Worm (Caenorhabditis elegans): ENCODE results near the gene gldi-2.

Gene gldi-2

ce11 chrII:6782738-6783163 is 476 bp upstream of the gldi-2 start (continued):
- TF ChIP-seq sma-9 (GFP tag; optimal IDR thresholded peaks at IDR 0.05) (peak; percentile 61), sma-9 (tag; optimal IDR thresholded peaks at IDR 0.05) (no peak), nhr-12 (tag; optimal IDR thresholded peaks at IDR 0.05) (no peak), zag-1 (tag; optimal IDR thresholded peaks at IDR 0.05) (no peak), lin-39 (tag; optimal IDR thresholded peaks at IDR 0.05) (no peak), elt-1 (tag; optimal IDR thresholded peaks at IDR 0.05) (no peak), ceh-16 (tag; optimal IDR thresholded peaks at IDR 0.05) (no peak), lsy-2 (tag; optimal IDR thresholded peaks at IDR 0.05) (peak; percentile 38 to 65)

DNA sequence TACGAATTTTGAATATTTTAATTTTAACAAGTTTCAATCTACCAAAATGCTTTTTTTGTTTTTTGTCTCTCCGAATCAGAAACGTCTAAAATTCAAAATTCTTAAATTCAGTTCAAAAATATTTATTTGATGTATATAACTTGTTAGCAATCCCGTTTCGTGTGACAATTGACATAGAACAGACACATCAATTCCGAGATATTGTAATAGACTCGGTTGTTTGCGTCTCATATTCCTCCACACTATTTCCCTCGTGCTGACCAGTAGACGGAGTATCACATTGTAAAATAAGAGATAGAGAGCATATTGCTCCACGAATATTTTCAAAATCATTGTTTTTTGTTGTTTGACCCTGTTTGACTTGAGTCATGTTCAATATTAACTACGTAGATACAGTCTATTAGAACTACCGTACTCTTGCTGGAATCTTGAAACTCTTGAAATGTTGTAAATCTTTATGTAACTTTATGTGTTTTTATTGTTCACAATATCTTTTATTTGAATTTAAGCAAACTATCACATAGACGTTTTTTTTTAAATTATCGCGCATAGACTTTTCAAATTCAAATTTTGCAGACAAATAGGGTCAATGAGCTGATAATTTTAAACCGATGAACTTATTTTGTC is 5.6 kb downstream of the gldi-2 start, which contains the start of gene T13C2.3:
T13C2.3 (plus strand) TSS at position 577 of the 627 bp plus-strand sequence.
- TF ChIP-seq ama-1 (optimal IDR thresholded peaks at IDR 0.05) (no peak), mab-5 (tag; optimal IDR thresholded peaks at IDR 0.05) (no peak), lsy-2 (tag; optimal IDR thresholded peaks at IDR 0.05) (no peak), nhr-77 (tag; optimal IDR thresholded peaks at IDR 0.05) (no peak), nhr-23 (tag; optimal IDR thresholded peaks at IDR 0.05) (no peak), lin-39 (tag; optimal IDR thresholded peaks at IDR 0.05) (no peak)

DNA sequence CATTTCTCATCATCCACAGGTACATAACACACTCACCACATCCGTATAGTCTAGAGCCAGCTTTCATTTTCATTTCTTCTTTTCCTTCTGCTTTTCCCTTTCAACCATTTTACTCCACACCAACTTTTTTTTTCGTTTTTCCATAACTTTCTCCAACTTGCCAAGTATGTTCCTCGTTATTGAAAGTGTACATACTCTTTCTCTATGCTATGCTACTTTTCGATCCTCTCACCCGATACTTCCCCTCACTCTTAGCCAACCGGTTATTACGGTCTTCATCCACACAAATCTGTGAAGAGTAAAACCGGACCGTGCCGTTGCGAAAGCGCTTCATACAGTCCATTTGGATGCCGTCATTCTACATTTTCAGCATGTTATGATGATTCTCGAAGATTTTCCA is 8.7 kb downstream of the gldi-2 start, which contains the start of gene T13C2.2:
T13C2.2 (plus strand) TSS at position 301 of the 400 bp plus-strand sequence.
- no peak for TF ChIP-seq unc-55 (GFP tag; optimal IDR thresholded peaks at IDR 0.05)
- TF ChIP-seq lsy-2 (tag; optimal IDR thresholded peaks at IDR 0.05) = no peak
- TF ChIP-seq elt-1 (tag; optimal IDR thresholded peaks at IDR 0.05) = no peak
- TF ChIP-seq mdl-1 (tag; optimal IDR thresholded peaks at IDR 0.05) = no peak
- TF ChIP-seq aly-2 (tag; optimal IDR thresholded peaks at IDR 0.05) = no peak
- TF ChIP-seq nhr-11 (tag; optimal IDR thresholded peaks at IDR 0.05) = no peak
- no peak for TF ChIP-seq zag-1 (tag; optimal IDR thresholded peaks at IDR 0.05)
- no peak for TF ChIP-seq R02D3.7 (tag; optimal IDR thresholded peaks at IDR 0.05)
- no peak for TF ChIP-seq elt-3 (tag; optimal IDR thresholded peaks at IDR 0.05)
- no peak for TF ChIP-seq gmeb-1 (tag; optimal IDR thresholded peaks at IDR 0.05)
- TF ChIP-seq lin-39 (tag; optimal IDR thresholded peaks at IDR 0.05) = no peak
- TF ChIP-seq ztf-1 (GFP tag; conservative IDR thresholded peaks at IDR 0.05) = no peak
- TF ChIP-seq lin-13 (GFP tag; optimal IDR thresholded peaks at IDR 0.05) = no peak
- no peak for TF ChIP-seq mab-5 (tag; optimal IDR thresholded peaks at IDR 0.05)
- TF ChIP-seq ceh-82 (tag; optimal IDR thresholded peaks at IDR 0.05) = no peak
- no peak for TF ChIP-seq egl-27 (tag; optimal IDR thresholded peaks at IDR 0.05)
- TF ChIP-seq nhr-237 (tag; optimal IDR thresholded peaks at IDR 0.05) = no peak

- peak; percentile 30 for TF ChIP-seq sma-9 (GFP tag; optimal IDR thresholded peaks at IDR 0.05)
- no peak for TF ChIP-seq sma-9 (tag; optimal IDR thresholded peaks at IDR 0.05)
- no peak for TF ChIP-seq nhr-10 (tag; optimal IDR thresholded peaks at IDR 0.05)
- TF ChIP-seq blmp-1 (tag; optimal IDR thresholded peaks at IDR 0.05; ENCODE audit: insufficient read depth) = peak; percentile 22
- TF ChIP-seq nhr-129 (tag; optimal IDR thresholded peaks at IDR 0.05) = peak; percentile 51
- TF ChIP-seq zag-1 (tag; optimal IDR thresholded peaks at IDR 0.05) = no peak
- TF ChIP-seq nhr-77 (tag; optimal IDR thresholded peaks at IDR 0.05) = no peak
- TF ChIP-seq sma-3 (GFP tag; optimal IDR thresholded peaks at IDR 0.05) = peak; percentile 13
- no peak for TF ChIP-seq nhr-23 (tag; optimal IDR thresholded peaks at IDR 0.05)
- peak; percentile 51 for TF ChIP-seq C34F6.9 (tag; optimal IDR thresholded peaks at IDR 0.05)
- TF ChIP-seq Y55F3AM.14 (GFP tag; optimal IDR thresholded peaks at IDR 0.05) = no peak
- TF ChIP-seq crh-2 (tag; optimal IDR thresholded peaks at IDR 0.05) = peak; percentile 6
- no peak for TF ChIP-seq nhr-21 (tag; optimal IDR thresholded peaks at IDR 0.05)
- TF ChIP-seq fos-1 (tag; optimal IDR thresholded peaks at IDR 0.05) = peak; percentile 66
- no peak for TF ChIP-seq unc-55 (GFP tag; optimal IDR thresholded peaks at IDR 0.05)
These were observed 17.0 kb downstream of the gldi-2 start, which contains the start of gene F31E8.4 for ce11 chrII:6800104-6800711. Gene F31E8.4 (minus strand): TSS chrII:6800154.

- no peak for TF ChIP-seq nhr-25 (tag; optimal IDR thresholded peaks at IDR 0.05)
- TF ChIP-seq elt-3 (tag; optimal IDR thresholded peaks at IDR 0.05) = no peak
- TF ChIP-seq mbf-1 (tag; optimal IDR thresholded peaks at IDR 0.05) = no peak
- TF ChIP-seq nhr-77 (tag; optimal IDR thresholded peaks at IDR 0.05) = no peak
- TF ChIP-seq ZK546.5 (tag; optimal IDR thresholded peaks at IDR 0.05) = no peak
- no peak for TF ChIP-seq dmd-4 (tag; optimal IDR thresholded peaks at IDR 0.05)
- no peak for TF ChIP-seq unc-62 (GFP tag; optimal IDR thresholded peaks at IDR 0.05)
- TF ChIP-seq elt-1 (tag; optimal IDR thresholded peaks at IDR 0.05) = no peak
- no peak for TF ChIP-seq egl-27 (tag; optimal IDR thresholded peaks at IDR 0.05)
- TF ChIP-seq C34F6.9 (tag; optimal IDR thresholded peaks at IDR 0.05) = no peak
- no peak for TF ChIP-seq unc-55 (GFP tag; optimal IDR thresholded peaks at IDR 0.05)
- TF ChIP-seq snpc-4 (tag; optimal IDR thresholded peaks at IDR 0.05) = no peak
- no peak for TF ChIP-seq nhr-129 (tag; optimal IDR thresholded peaks at IDR 0.05)
- TF ChIP-seq nhr-12 (tag; optimal IDR thresholded peaks at IDR 0.05) = no peak
- no peak for TF ChIP-seq nhr-10 (tag; optimal IDR thresholded peaks at IDR 0.05)
- no peak for TF ChIP-seq lin-39 (tag; optimal IDR thresholded peaks at IDR 0.05)
- no peak for TF ChIP-seq nhr-21 (tag; optimal IDR thresholded peaks at IDR 0.05)
- TF ChIP-seq F13H6.1 (tag; optimal IDR thresholded peaks at IDR 0.05) = no peak
- TF ChIP-seq aly-2 (tag; optimal IDR thresholded peaks at IDR 0.05) = no peak
These were observed 18.0 kb downstream of the gldi-2 start for ce11 chrII:6801262-6801661.
